Worm (Caenorhabditis elegans): ENCODE measurements around the gene ints-7.

ce11 chrII:11596157-11596740, 13.6 kb downstream of the ints-7 start:
- TF ChIP-seq ama-1 (optimal IDR thresholded peaks at IDR 0.05): no peak
- no peak for TF ChIP-seq F13C5.2 (tag; optimal IDR thresholded peaks at IDR 0.05)
- no peak for TF ChIP-seq flt-1 (GFP tag; IDR thresholded peaks at IDR 0.05)
- TF ChIP-seq pes-1 (GFP tag; IDR thresholded peaks at IDR 0.05): no peak
- no peak for TF ChIP-seq ceh-13 (GFP tag; optimal IDR thresholded peaks at IDR 0.05)
- TF ChIP-seq aly-1 (tag; optimal IDR thresholded peaks at IDR 0.05): no peak
- no peak for TF ChIP-seq B0310.2 (tag; optimal IDR thresholded peaks at IDR 0.05)
- no peak for TF ChIP-seq sea-1 (GFP tag; conservative IDR thresholded peaks at IDR 0.05)
- TF ChIP-seq ets-7 (tag; optimal IDR thresholded peaks at IDR 0.05): no peak
- no peak for TF ChIP-seq hnd-1 (tag; optimal IDR thresholded peaks at IDR 0.05)
- no peak for TF ChIP-seq tra-4 (tag; optimal IDR thresholded peaks at IDR 0.05)
- TF ChIP-seq ceh-36 (tag; optimal IDR thresholded peaks at IDR 0.05): no peak
- TF ChIP-seq hmg-4 (GFP tag; optimal IDR thresholded peaks at IDR 0.05): no peak
- no peak for TF ChIP-seq hmbx-1 (tag; optimal IDR thresholded peaks at IDR 0.05)

All from whole organism, early embryonic.